Worm (Caenorhabditis elegans): ENCODE measurements around the gene hrpu-1.

The hrpu-1 gene

ce11 chrIV:15037492-15037891 is 1.9 kb upstream of the hrpu-1 start:
- TF ChIP-seq scrt-1 (GFP tag; IDR thresholded peaks at IDR 0.05) (no peak), ama-1 (optimal IDR thresholded peaks at IDR 0.05) (no peak)

DNA sequence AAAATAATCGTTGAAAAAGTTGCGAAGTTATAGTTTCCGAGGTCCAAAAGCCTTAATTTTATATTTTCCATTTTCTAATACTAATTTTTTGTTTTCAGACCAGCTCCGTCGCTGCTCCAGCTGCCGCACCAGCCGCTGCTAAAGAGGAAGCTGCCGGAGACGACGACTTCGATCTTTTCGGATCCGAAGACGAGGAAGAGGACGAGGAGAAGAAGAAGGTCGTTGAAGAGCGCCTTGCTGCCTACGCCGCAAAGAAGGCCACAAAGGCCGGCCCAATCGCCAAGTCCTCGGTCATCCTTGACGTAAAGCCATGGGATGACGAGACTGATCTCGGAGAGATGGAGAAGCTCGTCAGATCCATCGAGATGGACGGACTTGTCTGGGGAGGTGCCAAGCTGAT is 595 bp upstream of the hrpu-1 start:
- no peak for TF ChIP-seq ets-7 (tag; optimal IDR thresholded peaks at IDR 0.05)
- TF ChIP-seq aly-1 (tag; optimal IDR thresholded peaks at IDR 0.05): no peak
- no peak for TF ChIP-seq tbx-37 (GFP tag; conservative IDR thresholded peaks at IDR 0.05)
- no peak for TF ChIP-seq flt-1 (GFP tag; IDR thresholded peaks at IDR 0.05)
- TF ChIP-seq hmbx-1 (tag; optimal IDR thresholded peaks at IDR 0.05): no peak
- TF ChIP-seq pes-1 (GFP tag; IDR thresholded peaks at IDR 0.05): no peak
- no peak for TF ChIP-seq hmg-4 (GFP tag; optimal IDR thresholded peaks at IDR 0.05)

- TF ChIP-seq tbx-11 (GFP tag; IDR thresholded peaks at IDR 0.05) (no peak), flt-1 (GFP tag; IDR thresholded peaks at IDR 0.05) (no peak), sea-1 (GFP tag; conservative IDR thresholded peaks at IDR 0.05) (no peak), tra-4 (tag; optimal IDR thresholded peaks at IDR 0.05) (no peak), ceh-13 (GFP tag; optimal IDR thresholded peaks at IDR 0.05) (no peak), scrt-1 (GFP tag; IDR thresholded peaks at IDR 0.05) (no peak), tbx-37 (GFP tag; conservative IDR thresholded peaks at IDR 0.05) (no peak), aly-1 (tag; optimal IDR thresholded peaks at IDR 0.05) (no peak), hmg-4 (GFP tag; optimal IDR thresholded peaks at IDR 0.05) (no peak), B0310.2 (tag; optimal IDR thresholded peaks at IDR 0.05) (no peak), ceh-36 (tag; optimal IDR thresholded peaks at IDR 0.05) (no peak), hmbx-1 (tag; optimal IDR thresholded peaks at IDR 0.05) (no peak), ets-7 (tag; optimal IDR thresholded peaks at IDR 0.05) (no peak), hnd-1 (tag; optimal IDR thresholded peaks at IDR 0.05) (no peak), F13C5.2 (tag; optimal IDR thresholded peaks at IDR 0.05) (no peak), ama-1 (optimal IDR thresholded peaks at IDR 0.05) (no peak), pes-1 (GFP tag; IDR thresholded peaks at IDR 0.05) (no peak)
Observed at ce11 chrIV:15041124-15041523, 1.7 kb downstream of the hrpu-1 start.

- TF ChIP-seq ama-1 (optimal IDR thresholded peaks at IDR 0.05): peak; percentile 36
- no peak for TF ChIP-seq ceh-36 (tag; optimal IDR thresholded peaks at IDR 0.05)
- no peak for TF ChIP-seq hmg-4 (GFP tag; optimal IDR thresholded peaks at IDR 0.05)
- no peak for TF ChIP-seq scrt-1 (GFP tag; IDR thresholded peaks at IDR 0.05)
Observed at ce11 chrIV:15042159-15042936, 2.9 kb downstream of the hrpu-1 start.

- TF ChIP-seq B0310.2 (tag; optimal IDR thresholded peaks at IDR 0.05): no peak
- TF ChIP-seq scrt-1 (GFP tag; IDR thresholded peaks at IDR 0.05): no peak
- no peak for TF ChIP-seq tbx-37 (GFP tag; conservative IDR thresholded peaks at IDR 0.05)
- TF ChIP-seq sea-1 (GFP tag; conservative IDR thresholded peaks at IDR 0.05): no peak; the same call in 1 of the 2 replicates
- TF ChIP-seq ama-1 (optimal IDR thresholded peaks at IDR 0.05): no peak
- TF ChIP-seq ceh-13 (GFP tag; optimal IDR thresholded peaks at IDR 0.05): no peak
- TF ChIP-seq ets-7 (tag; optimal IDR thresholded peaks at IDR 0.05): no peak
- no peak for TF ChIP-seq pes-1 (GFP tag; IDR thresholded peaks at IDR 0.05)
Observed at ce11 chrIV:15046162-15046561, 6.7 kb downstream of the hrpu-1 start.

DNA sequence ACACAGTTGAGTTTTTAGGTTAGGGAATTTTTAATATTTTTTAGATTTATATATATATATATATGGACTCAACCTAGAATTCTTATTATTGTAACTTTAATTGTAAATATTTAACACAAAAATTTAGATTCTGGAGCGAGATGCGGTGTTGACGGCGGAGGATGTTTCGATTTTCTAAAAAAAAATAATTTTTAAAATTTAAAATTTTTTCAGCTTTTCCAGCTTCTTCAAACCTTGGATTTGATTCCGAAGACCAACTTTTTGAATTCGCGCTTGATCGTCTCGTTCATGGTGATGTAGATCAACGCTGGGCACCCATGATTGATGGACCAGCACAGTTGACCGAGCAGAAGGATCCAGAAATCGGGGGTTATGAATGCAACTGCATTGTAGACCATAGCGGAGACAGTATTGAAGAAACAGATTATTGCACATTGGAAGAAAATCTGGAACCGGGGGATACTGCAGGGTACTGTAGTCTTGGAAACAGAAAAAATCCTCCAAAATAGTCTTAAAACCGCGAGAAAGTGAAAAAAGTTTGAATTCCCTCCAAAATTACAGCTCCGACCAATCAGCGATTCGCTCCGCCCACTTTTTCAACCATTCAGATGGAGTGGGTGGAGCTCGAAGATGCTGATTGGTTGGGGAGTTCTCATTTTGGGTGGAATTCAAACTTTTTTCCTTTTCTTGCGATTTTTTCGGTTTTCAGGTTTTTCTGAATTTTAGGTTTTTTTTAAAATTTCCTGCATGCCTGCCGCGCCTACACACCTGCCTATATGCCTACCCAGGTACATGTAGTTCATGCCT is 10.1 kb downstream of the hrpu-1 start:
- TF ChIP-seq ama-1 (optimal IDR thresholded peaks at IDR 0.05) (peak; percentile 91), scrt-1 (GFP tag; IDR thresholded peaks at IDR 0.05) (no peak)

DNA sequence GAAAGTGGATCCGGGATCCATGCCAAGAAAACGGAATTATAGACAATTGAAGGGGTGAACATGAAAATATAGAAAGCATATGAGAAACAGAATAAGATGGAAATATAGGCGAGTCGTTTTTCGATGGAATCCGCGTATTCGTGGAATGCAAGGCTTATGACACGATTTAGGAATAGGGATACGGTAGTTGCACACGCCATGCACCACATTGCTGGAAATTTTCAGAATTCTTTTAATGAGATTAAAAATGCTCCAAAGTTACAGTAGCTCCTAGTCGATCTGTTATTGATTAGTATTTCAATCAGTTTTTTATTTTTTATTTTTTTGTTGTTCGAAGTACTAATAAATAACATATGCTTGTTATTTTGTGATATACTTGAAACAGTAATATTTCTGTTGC is 11.6 kb downstream of the hrpu-1 start:
- TF ChIP-seq hmbx-1 (tag; optimal IDR thresholded peaks at IDR 0.05): no peak
- no peak for TF ChIP-seq scrt-1 (GFP tag; IDR thresholded peaks at IDR 0.05)
- TF ChIP-seq tbx-11 (GFP tag; IDR thresholded peaks at IDR 0.05): no peak
- TF ChIP-seq flt-1 (GFP tag; IDR thresholded peaks at IDR 0.05): no peak
- no peak for TF ChIP-seq pes-1 (GFP tag; IDR thresholded peaks at IDR 0.05)
- no peak for TF ChIP-seq tbx-37 (GFP tag; conservative IDR thresholded peaks at IDR 0.05)
- TF ChIP-seq ama-1 (optimal IDR thresholded peaks at IDR 0.05): no peak
- TF ChIP-seq ceh-13 (GFP tag; optimal IDR thresholded peaks at IDR 0.05): no peak
- no peak for TF ChIP-seq ets-7 (tag; optimal IDR thresholded peaks at IDR 0.05)
- no peak for TF ChIP-seq sea-1 (GFP tag; conservative IDR thresholded peaks at IDR 0.05)
- no peak for TF ChIP-seq F13C5.2 (tag; optimal IDR thresholded peaks at IDR 0.05)
- TF ChIP-seq ceh-36 (tag; optimal IDR thresholded peaks at IDR 0.05): no peak
- no peak for TF ChIP-seq aly-1 (tag; optimal IDR thresholded peaks at IDR 0.05)
- no peak for TF ChIP-seq hmg-4 (GFP tag; optimal IDR thresholded peaks at IDR 0.05)
- no peak for TF ChIP-seq hnd-1 (tag; optimal IDR thresholded peaks at IDR 0.05)
- no peak for TF ChIP-seq tra-4 (tag; optimal IDR thresholded peaks at IDR 0.05)

ce11 chrIV:15053271-15053670 is 13.9 kb downstream of the hrpu-1 start, which contains the start of gene srt-47:
Gene srt-47, minus strand, starts transcription at chrIV:15053371.
- TF ChIP-seq ceh-13 (GFP tag; optimal IDR thresholded peaks at IDR 0.05) (no peak), ama-1 (optimal IDR thresholded peaks at IDR 0.05) (no peak), ceh-36 (tag; optimal IDR thresholded peaks at IDR 0.05) (no peak), sea-1 (GFP tag; conservative IDR thresholded peaks at IDR 0.05) (no peak), hmg-4 (GFP tag; optimal IDR thresholded peaks at IDR 0.05) (no peak), pes-1 (GFP tag; IDR thresholded peaks at IDR 0.05) (no peak), aly-1 (tag; optimal IDR thresholded peaks at IDR 0.05) (no peak), tbx-37 (GFP tag; conservative IDR thresholded peaks at IDR 0.05) (no peak), B0310.2 (tag; optimal IDR thresholded peaks at IDR 0.05) (no peak), tbx-11 (GFP tag; IDR thresholded peaks at IDR 0.05) (no peak), tra-4 (tag; optimal IDR thresholded peaks at IDR 0.05) (no peak), scrt-1 (GFP tag; IDR thresholded peaks at IDR 0.05) (no peak), flt-1 (GFP tag; IDR thresholded peaks at IDR 0.05) (no peak)

Measured in whole organism, early embryonic.